Fruit fly (Drosophila melanogaster): ENCODE data around the gene Cp19.

Gene Cp19

dm6 chr3L:8700054-8700642, 29.5 kb upstream of the Cp19 start:
- no peak for TF ChIP-seq grau (tag; optimal IDR thresholded peaks at IDR 0.05)
- no peak for TF ChIP-seq Side (GFP tag; optimal IDR thresholded peaks at IDR 0.05)
- peak; percentile 10 for TF ChIP-seq ara (GFP tag; IDR thresholded peaks at IDR 0.05)
- TF ChIP-seq Adf1 (GFP tag; IDR thresholded peaks at IDR 0.05) = 0 out of 2 replicates have a peak, but pooled peaks have one; percentile 1
- no peak for TF ChIP-seq CG3995 (GFP tag; optimal IDR thresholded peaks at IDR 0.05)
- no peak for TF ChIP-seq h (optimal IDR thresholded peaks at IDR 0.05)
- TF ChIP-seq CG1024 (GFP tag; IDR thresholded peaks at IDR 0.05) = no peak
- peak in 1 of 2 experiments; percentile 88 for TF ChIP-seq Hr78 (GFP tag; optimal IDR thresholded peaks at IDR 0.05)
- no peak for TF ChIP-seq CG15601 (tag; optimal IDR thresholded peaks at IDR 0.05)
- no peak for TF ChIP-seq Sox102F (GFP tag; optimal IDR thresholded peaks at IDR 0.05)
- TF ChIP-seq CG3407 (GFP tag; optimal IDR thresholded peaks at IDR 0.05) = no peak
- TF ChIP-seq sima (GFP tag; optimal IDR thresholded peaks at IDR 0.05) = no peak
- TF ChIP-seq CG12155 (GFP tag; optimal IDR thresholded peaks at IDR 0.05) = no peak
- TF ChIP-seq Abd-B (GFP tag; optimal IDR thresholded peaks at IDR 0.05) = no peak
- TF ChIP-seq CG1602 (GFP tag; optimal IDR thresholded peaks at IDR 0.05) = no peak
- TF ChIP-seq bigmax (GFP tag; optimal IDR thresholded peaks at IDR 0.05) = no peak
- TF ChIP-seq Gug (GFP tag; IDR thresholded peaks at IDR 0.05) = no peak
- no peak for TF ChIP-seq Asciz (GFP tag; optimal IDR thresholded peaks at IDR 0.05)
- TF ChIP-seq pzg (GFP tag; optimal IDR thresholded peaks at IDR 0.05) = no peak
- TF ChIP-seq CG8089 (GFP tag; optimal IDR thresholded peaks at IDR 0.05) = no peak
- TF ChIP-seq CG15073 (GFP tag; optimal IDR thresholded peaks at IDR 0.05) = no peak
- no peak for TF ChIP-seq sens (GFP tag)
- no peak for TF ChIP-seq CG4360 (GFP tag; IDR thresholded peaks at IDR 0.05)
- TF ChIP-seq jing (GFP tag; optimal IDR thresholded peaks at IDR 0.05) = no peak
- no peak for TF ChIP-seq btn (GFP tag; optimal IDR thresholded peaks at IDR 0.05)
- no peak for TF ChIP-seq gcm (GFP tag; optimal IDR thresholded peaks at IDR 0.05)
- no peak for TF ChIP-seq oc (tag; optimal IDR thresholded peaks at IDR 0.05)
- peak; percentile 69 for TF ChIP-seq gro (GFP tag; optimal IDR thresholded peaks at IDR 0.05)
- no peak for TF ChIP-seq ftz-f1 (GFP tag; optimal IDR thresholded peaks at IDR 0.05)
- no peak for TF ChIP-seq CG18262 (tag; optimal IDR thresholded peaks at IDR 0.05)
- TF ChIP-seq mirr (GFP tag; optimal IDR thresholded peaks at IDR 0.05) = peak; percentile 93
- TF ChIP-seq emc (GFP tag; optimal IDR thresholded peaks at IDR 0.05) = no peak
- TF ChIP-seq CG10959 (GFP tag; IDR thresholded peaks at IDR 0.05) = no peak
- no peak for TF ChIP-seq mam (GFP tag; optimal IDR thresholded peaks at IDR 0.05)
- no peak for TF ChIP-seq CG10274 (GFP tag; optimal IDR thresholded peaks at IDR 0.05)
- no peak for TF ChIP-seq lola (GFP tag; optimal IDR thresholded peaks at IDR 0.05)
- no peak for TF ChIP-seq disco-r (GFP tag; optimal IDR thresholded peaks at IDR 0.05)
- no peak for TF ChIP-seq schlank (tag; optimal IDR thresholded peaks at IDR 0.05)
- TF ChIP-seq crol (GFP tag; IDR thresholded peaks at IDR 0.05) = peak; percentile 95
- peak; percentile 25 for TF ChIP-seq HLHmδ (GFP tag; optimal IDR thresholded peaks at IDR 0.05)
- TF ChIP-seq CG7786 (GFP tag; optimal IDR thresholded peaks at IDR 0.05) = no peak
- TF ChIP-seq en (GFP tag; optimal IDR thresholded peaks at IDR 0.05) = no peak
- no peak for TF ChIP-seq Nf-YA (GFP tag; IDR thresholded peaks at IDR 0.05)
- no peak for TF ChIP-seq CG10321 (GFP tag; IDR thresholded peaks at IDR 0.05)
- no peak for TF ChIP-seq vfl (GFP tag; optimal IDR thresholded peaks at IDR 0.05)
- TF ChIP-seq CG2712 (tag; optimal IDR thresholded peaks at IDR 0.05) = no peak
- TF ChIP-seq CG4617 (GFP tag; optimal IDR thresholded peaks at IDR 0.05; ENCODE audit: borderline replicate concordance) = no peak
- TF ChIP-seq pan (optimal IDR thresholded peaks at IDR 0.05) = no peak
- no peak for TF ChIP-seq pan (GFP tag; optimal IDR thresholded peaks at IDR 0.05 in 1 of 2, IDR thresholded peaks at IDR 0.05 in 1 of 2)
- no peak for TF ChIP-seq gem (tag; optimal IDR thresholded peaks at IDR 0.05)
- TF ChIP-seq pum (GFP tag; optimal IDR thresholded peaks at IDR 0.05) = no peak
- TF ChIP-seq abd-A (tag; optimal IDR thresholded peaks at IDR 0.05) = peak; percentile 5
